Worm (Caenorhabditis elegans): ENCODE measurements around the gene irg-8.

DNA sequence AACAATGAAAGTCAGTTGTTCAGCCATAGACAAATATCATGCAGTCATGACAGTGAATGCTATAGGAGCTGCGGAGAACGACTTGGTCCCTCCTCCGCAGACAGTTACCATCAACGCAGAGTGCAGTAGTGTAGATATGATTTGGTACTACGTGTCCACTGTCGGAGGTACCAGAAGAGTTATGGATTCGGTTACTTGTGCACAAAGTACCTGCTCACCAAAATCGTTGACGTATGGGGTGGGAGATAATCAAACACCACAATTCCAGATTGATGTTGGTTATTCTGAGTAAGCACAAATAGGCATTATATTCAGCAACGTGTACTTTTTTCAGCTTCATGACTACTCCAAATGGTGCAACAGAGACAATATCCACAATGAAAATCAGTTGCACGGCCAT, 15.5 kb upstream of the irg-8 start:
- TF ChIP-seq nhr-28 (tag; optimal IDR thresholded peaks at IDR 0.05) (no peak), R02D3.7 (tag; optimal IDR thresholded peaks at IDR 0.05) (no peak), mdl-1 (tag; optimal IDR thresholded peaks at IDR 0.05) (no peak), egl-5 (tag; optimal IDR thresholded peaks at IDR 0.05) (no peak), sea-2 (GFP tag; optimal IDR thresholded peaks at IDR 0.05) (no peak), pqm-1 (tag; optimal IDR thresholded peaks at IDR 0.05) (no peak), pha-4 (tag; optimal IDR thresholded peaks at IDR 0.05) (no peak), elt-2 (tag; optimal IDR thresholded peaks at IDR 0.05) (no peak), lin-39 (tag; optimal IDR thresholded peaks at IDR 0.05) (no peak), mml-1 (tag; optimal IDR thresholded peaks at IDR 0.05) (no peak)
